Worm (Caenorhabditis elegans) whole organism, early embryonic: ENCODE measurements around the gene fut-6.

Source experiments
- B0310.2 ChIP-seq: sonication (generic microtip); optimal IDR thresholded peaks from 2 replicates; lab custom pipeline; 2016; ENCODE audit warnings: mild to moderate bottlenecking, missing genetic modification characterization, missing compliant biosample characterization
- F13C5.2 ChIP-seq: sonication (generic microtip); optimal IDR thresholded peaks from 2 replicates; lab custom pipeline; 2017; ENCODE audit warnings: mild to moderate bottlenecking, missing genetic modification characterization, inconsistent platforms, missing compliant biosample characterization
- aly-1 ChIP-seq: sonication (generic microtip); optimal IDR thresholded peaks from 2 replicates; lab custom pipeline; 2016; ENCODE audit warnings: missing genetic modification characterization, missing compliant biosample characterization
- ama-1 ChIP-seq: fragments of 150-350 bp; optimal IDR thresholded peaks from 2 replicates; lab custom pipeline; 2014
- ceh-13 ChIP-seq: fragments of 200-800 bp; sonication (Bioruptor generic); optimal IDR thresholded peaks from 2 replicates; lab custom pipeline; 2018; ENCODE audit warnings: mild to moderate bottlenecking, missing genetic modification characterization, missing compliant biosample characterization
- ceh-36 ChIP-seq: sonication (generic microtip); optimal IDR thresholded peaks from 2 replicates; lab custom pipeline; 2016; ENCODE audit warnings: missing genetic modification characterization, inconsistent platforms, missing compliant biosample characterization
- ets-7 ChIP-seq: sonication (generic microtip); optimal IDR thresholded peaks from 2 replicates; lab custom pipeline; 2016; ENCODE audit warnings: missing genotype, missing genetic modification characterization, missing compliant biosample characterization
- flt-1 ChIP-seq: fragments of 200-800 bp; sonication (Bioruptor generic); IDR thresholded peaks from 2 replicates; pipeline ENCODE4 v1.3.6; 2022; ENCODE audit warnings: missing genetic modification characterization, missing compliant biosample characterization
- hmbx-1 ChIP-seq: sonication (generic microtip); optimal IDR thresholded peaks from 2 replicates; lab custom pipeline; 2016; ENCODE audit warnings: mild to moderate bottlenecking, missing genetic modification characterization, missing compliant biosample characterization
- hmg-4 ChIP-seq: fragments of 200-800 bp; sonication (Bioruptor generic); optimal IDR thresholded peaks from 2 replicates; lab custom pipeline; 2018; ENCODE audit warnings: mild to moderate bottlenecking, missing genetic modification characterization, missing compliant biosample characterization
- hnd-1 ChIP-seq: sonication (generic microtip); optimal IDR thresholded peaks from 2 replicates; lab custom pipeline; 2016; ENCODE audit warnings: missing genetic modification characterization, missing compliant biosample characterization
- pes-1 ChIP-seq: fragments of 200-800 bp; sonication (Bioruptor generic); IDR thresholded peaks from 2 replicates; pipeline ENCODE4 v1.3.6; 2022; ENCODE audit warnings: missing genetic modification reagents, missing genetic modification characterization, missing compliant biosample characterization
- scrt-1 ChIP-seq: fragments of 200-800 bp; sonication (Bioruptor generic); IDR thresholded peaks from 2 replicates; pipeline ENCODE4 v1.3.6; 2022; ENCODE audit warnings: missing genetic modification characterization, missing compliant biosample characterization
- sea-1 ChIP-seq: fragments of 200-800 bp; sonication (Bioruptor generic); conservative IDR thresholded peaks from 2 replicates; pipeline ENCODE4 v1.3.6; 2022; ENCODE audit warnings: missing genetic modification characterization, missing compliant biosample characterization
- tbx-11 ChIP-seq: fragments of 200-800 bp; sonication (Bioruptor generic); IDR thresholded peaks from 2 replicates; pipeline ENCODE4 v1.3.6; 2022; ENCODE audit warnings: missing genetic modification characterization, missing compliant biosample characterization
- tbx-37 ChIP-seq: fragments of 200-800 bp; sonication (Bioruptor generic); conservative IDR thresholded peaks from 2 replicates; pipeline ENCODE4 v1.3.6; 2022; ENCODE audit warnings: missing genetic modification reagents, missing genetic modification characterization, missing compliant biosample characterization
- tra-4 ChIP-seq: sonication (generic microtip); optimal IDR thresholded peaks from 2 replicates; lab custom pipeline; 2017; ENCODE audit warnings: missing genetic modification characterization, missing compliant biosample characterization

The fut-6 gene

DNA sequence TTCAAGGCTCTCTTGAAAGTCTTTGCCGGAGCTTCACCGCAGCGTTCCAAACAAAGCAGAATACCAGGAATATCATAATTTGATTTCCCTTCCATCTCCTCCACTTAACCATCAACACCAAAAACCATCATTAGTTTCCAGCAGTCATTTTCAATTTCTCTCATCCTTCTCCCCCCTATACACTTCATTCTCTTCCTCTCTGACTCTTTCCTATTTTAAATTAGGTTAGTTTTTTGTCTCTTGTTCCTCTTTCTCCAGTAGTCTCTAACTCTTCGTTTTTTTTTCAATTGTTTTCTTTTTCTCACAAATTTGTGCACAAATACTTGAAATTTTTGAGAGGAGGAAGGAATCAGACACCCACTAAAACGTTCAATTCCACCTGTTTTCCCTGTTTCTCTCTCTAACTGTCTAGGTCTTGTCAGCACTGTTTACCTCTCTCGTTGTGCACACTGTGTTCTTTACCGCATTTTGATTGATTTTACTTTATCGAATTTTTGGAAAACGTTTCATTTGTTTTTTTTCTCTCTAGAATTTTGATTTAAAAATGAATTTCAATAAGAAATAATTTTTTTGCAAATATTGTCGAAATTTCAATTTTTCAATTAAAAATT, 48.9 kb downstream of the fut-6 start:
- no peak for TF ChIP-seq F13C5.2
- no peak for TF ChIP-seq tbx-11 (GFP tag; lab: Robert Waterston, UW)
- no peak for TF ChIP-seq B0310.2 (tag; lab: Kevin White, UChicago)
- no peak for TF ChIP-seq hmbx-1 (tag; lab: Kevin White, UChicago)

ce11 chrII:4604680-4605079, 51.1 kb downstream of the fut-6 start:
- TF ChIP-seq flt-1 (GFP tag; lab: Robert Waterston, UW) = no peak
- TF ChIP-seq B0310.2 (tag; lab: Kevin White, UChicago) = no peak
- no peak for TF ChIP-seq hnd-1 (tag; lab: Kevin White, UChicago)
- no peak for TF ChIP-seq F13C5.2
- no peak for TF ChIP-seq ets-7 (tag; lab: Kevin White, UChicago)
- no peak for TF ChIP-seq tbx-11 (GFP tag; lab: Robert Waterston, UW)
- TF ChIP-seq pes-1 = no peak
- no peak for TF ChIP-seq tra-4 (tag; lab: Kevin White, UChicago)
- no peak for TF ChIP-seq ceh-36 (tag; lab: Kevin White, UChicago)
- TF ChIP-seq aly-1 (tag; lab: Kevin White, UChicago) = no peak
- no peak for TF ChIP-seq tbx-37
- no peak for TF ChIP-seq hmg-4
- no peak for TF ChIP-seq ceh-13
- no peak for TF ChIP-seq scrt-1 (GFP tag; lab: Robert Waterston, UW)
- TF ChIP-seq sea-1 (GFP tag; lab: Robert Waterston, UW) = no peak
- TF ChIP-seq ama-1 (lab: Kevin White, UChicago) = no peak
- no peak for TF ChIP-seq hmbx-1 (tag; lab: Kevin White, UChicago)

ce11 chrII:4604149-4604548, 51.6 kb downstream of the fut-6 start:
- TF ChIP-seq ets-7 (tag; lab: Kevin White, UChicago) (no peak), aly-1 (tag; lab: Kevin White, UChicago) (no peak), flt-1 (GFP tag; lab: Robert Waterston, UW) (no peak), hmg-4 (no peak), pes-1 (no peak), tbx-37 (no peak), ceh-13 (no peak), B0310.2 (tag; lab: Kevin White, UChicago) (no peak), hmbx-1 (tag; lab: Kevin White, UChicago) (no peak), hnd-1 (tag; lab: Kevin White, UChicago) (no peak), scrt-1 (GFP tag; lab: Robert Waterston, UW) (no peak), tbx-11 (GFP tag; lab: Robert Waterston, UW) (no peak), F13C5.2 (no peak)
